ENCODE assay signal across 4 worm cellular contexts in genomic region chrX:13499923-13500322, ce11.
TF ChIP-seq lines count a peak whose summit lies in the region.

No protein-coding gene starts in this region.

TF ChIP-seq in whole organism, L1 larva, 84 proteins besides CTCF, POLR2A, EP300 and RAD21:
- TF ChIP-seq sptf-1 (tag; optimal IDR thresholded peaks at IDR 0.05; lab: Kevin White, UChicago) (no peak), dsc-1 (tag; optimal IDR thresholded peaks at IDR 0.05; lab: Kevin White, UChicago) (peak; percentile 81), ceh-82 (tag; optimal IDR thresholded peaks at IDR 0.05; lab: Kevin White, UChicago) (no peak), nhr-71 (tag; optimal IDR thresholded peaks at IDR 0.05; lab: Kevin White, UChicago) (peak; percentile 46), elt-2 (tag; optimal IDR thresholded peaks at IDR 0.05; lab: Kevin White, UChicago) (no peak), C04F5.9 (tag; optimal IDR thresholded peaks at IDR 0.05; lab: Kevin White, UChicago) (no peak), unc-30 (tag; optimal IDR thresholded peaks at IDR 0.05; lab: Kevin White, UChicago) (no peak), unc-130 (tag; optimal IDR thresholded peaks at IDR 0.05; lab: Kevin White, UChicago) (no peak), rnt-1 (tag; optimal IDR thresholded peaks at IDR 0.05; lab: Kevin White, UChicago) (no peak), hpl-2 (GFP tag; optimal IDR thresholded peaks at IDR 0.05; lab: Kevin White, UChicago) (no peak), jun-1 (tag; optimal IDR thresholded peaks at IDR 0.05; lab: Kevin White, UChicago) (no peak), lin-14 (GFP tag; optimal IDR thresholded peaks at IDR 0.05; lab: Kevin White, UChicago) (peak; percentile 47), fkh-8 (tag; optimal IDR thresholded peaks at IDR 0.05; lab: Kevin White, UChicago) (peak; percentile 79), pax-3 (tag; optimal IDR thresholded peaks at IDR 0.05; lab: Kevin White, UChicago) (peak; percentile 27), snu-23 (GFP tag; optimal IDR thresholded peaks at IDR 0.05; lab: Kevin White, UChicago) (no peak), ceh-8 (GFP tag; optimal IDR thresholded peaks at IDR 0.05; lab: Kevin White, UChicago) (peak; percentile 5), ztf-11 (tag; optimal IDR thresholded peaks at IDR 0.05; lab: Kevin White, UChicago) (no peak), C16A3.4 (tag; optimal IDR thresholded peaks at IDR 0.05; lab: Kevin White, UChicago) (no peak), nhr-47 (tag; optimal IDR thresholded peaks at IDR 0.05; lab: Kevin White, UChicago) (peak; percentile 39), sox-4 (tag; optimal IDR thresholded peaks at IDR 0.05; lab: Kevin White, UChicago) (peak; percentile 10), zip-4 (GFP tag; optimal IDR thresholded peaks at IDR 0.05; lab: Kevin White, UChicago) (no peak), egl-27 (tag; optimal IDR thresholded peaks at IDR 0.05; lab: Kevin White, UChicago) (no peak)

TF ChIP-seq in whole organism, L2 larva, 48 proteins besides CTCF, POLR2A, EP300 and RAD21:
- TF ChIP-seq crh-2 (tag; optimal IDR thresholded peaks at IDR 0.05; lab: Kevin White, UChicago) = peak; percentile 35
- TF ChIP-seq nhr-25 (tag; optimal IDR thresholded peaks at IDR 0.05; lab: Kevin White, UChicago) = no peak
- no peak for TF ChIP-seq elt-1 (tag; optimal IDR thresholded peaks at IDR 0.05; lab: Kevin White, UChicago)
- TF ChIP-seq lsy-2 (tag; optimal IDR thresholded peaks at IDR 0.05; lab: Kevin White, UChicago) = peak in 1 of 2 experiments; percentile 6
- TF ChIP-seq ama-1 (optimal IDR thresholded peaks at IDR 0.05; lab: Kevin White, UChicago) = no peak
TF ChIP-seq in whole organism, L2 larva: peak in this region for 2.

TF ChIP-seq in whole organism, L4 larva, 104 proteins besides CTCF, POLR2A, EP300 and RAD21:
- TF ChIP-seq hlh-30 (tag; optimal IDR thresholded peaks at IDR 0.05; lab: Kevin White, UChicago; ENCODE audit: insufficient read depth) = peak; percentile 42
- no peak for TF ChIP-seq mes-2 (tag; optimal IDR thresholded peaks at IDR 0.05; lab: Kevin White, UChicago; ENCODE audit: poor library complexity, severe bottlenecking)
- TF ChIP-seq zip-2 (tag; optimal IDR thresholded peaks at IDR 0.05; lab: Kevin White, UChicago) = no peak

TF ChIP-seq in whole organism, mixed stage, embryonic, 35 proteins besides CTCF, POLR2A, EP300 and RAD21:
- no peak for TF ChIP-seq ceh-39 (tag; optimal IDR thresholded peaks at IDR 0.05; lab: Kevin White, UChicago)
- peak; percentile 2 for TF ChIP-seq ces-1 (GFP tag; optimal IDR thresholded peaks at IDR 0.05; lab: Kevin White, UChicago)
